Worm (Caenorhabditis elegans) whole organism, L4/young adult: ENCODE results near the gene F15D4.6.

Source experiments
- dao-5 ChIP-seq: sonication (generic microtip); optimal IDR thresholded peaks from 2 replicates; lab custom pipeline; 2016; ENCODE audit warnings: missing genotype, missing genetic modification characterization, moderate library complexity, missing compliant biosample characterization
- him-1 ChIP-seq: sonication (generic microtip); optimal IDR thresholded peaks from 2 replicates; lab custom pipeline; 2016; ENCODE audit warnings: missing genotype, missing genetic modification reagents, missing genetic modification characterization, missing compliant biosample characterization

ce11 chrII:13239593-13239992 lies 9.4 kb upstream of the F15D4.6 start:
- TF ChIP-seq him-1 (tag; lab: Kevin White, UChicago) (no peak), dao-5 (tag; lab: Kevin White, UChicago) (no peak)
